Fruit fly (Drosophila melanogaster): ENCODE measurements around the gene spo.

The spo gene

dm6 chr3L:5592437-5592836 is at the start of gene spo:
Gene spo (minus strand): TSS chr3L:5592571.
- TF ChIP-seq tj (GFP tag; optimal IDR thresholded peaks at IDR 0.05) = peak; percentile 91
- no peak for TF ChIP-seq pad (GFP tag; optimal IDR thresholded peaks at IDR 0.05)

dm6 chr3L:5641547-5641946 is 49.2 kb upstream of the spo start:
- TF ChIP-seq cnc (optimal IDR thresholded peaks at IDR 0.05) = no peak
- TF ChIP-seq Hr96 (GFP tag; optimal IDR thresholded peaks at IDR 0.05) = peak; percentile 59
- no peak for TF ChIP-seq CG14711 (tag; optimal IDR thresholded peaks at IDR 0.05)
- peak; percentile 56 for TF ChIP-seq CG12768 (GFP tag; optimal IDR thresholded peaks at IDR 0.05)
- peak; percentile 39 for TF ChIP-seq cic (GFP tag; optimal IDR thresholded peaks at IDR 0.05)
- peak; percentile 48 for TF ChIP-seq CG11617 (GFP tag; optimal IDR thresholded peaks at IDR 0.05)
- TF ChIP-seq bab1 (GFP tag; optimal IDR thresholded peaks at IDR 0.05) = no peak
- peak; percentile 60 for TF ChIP-seq CG7101 (tag; optimal IDR thresholded peaks at IDR 0.05)
- TF ChIP-seq Mnt (GFP tag; optimal IDR thresholded peaks at IDR 0.05) = peak; percentile 31
- TF ChIP-seq tj (GFP tag; optimal IDR thresholded peaks at IDR 0.05) = peak; percentile 22
- peak; percentile 31 for TF ChIP-seq toe (GFP tag; optimal IDR thresholded peaks at IDR 0.05)
- no peak for TF ChIP-seq CG1620 (GFP tag; optimal IDR thresholded peaks at IDR 0.05)
- TF ChIP-seq kay (GFP tag; ENCODE audit: borderline replicate concordance) = peak; percentile 74
- TF ChIP-seq CG5204 (GFP tag; optimal IDR thresholded peaks at IDR 0.05) = no peak
- TF ChIP-seq CG33017 (tag; optimal IDR thresholded peaks at IDR 0.05) = peak; percentile 34
- TF ChIP-seq Crg-1 (GFP tag; optimal IDR thresholded peaks at IDR 0.05) = no peak
- TF ChIP-seq CG7045 (GFP tag; optimal IDR thresholded peaks at IDR 0.05) = peak; percentile 49
- peak; percentile 54 for TF ChIP-seq ovo (GFP tag; optimal IDR thresholded peaks at IDR 0.05)
- no peak for TF ChIP-seq Clk (GFP tag; optimal IDR thresholded peaks at IDR 0.05)
- no peak for TF ChIP-seq pad (GFP tag; optimal IDR thresholded peaks at IDR 0.05)

dm6 chr3L:5641120-5641519 is 48.7 kb upstream of the spo start:
- TF ChIP-seq Hr96 (GFP tag; optimal IDR thresholded peaks at IDR 0.05) (no peak), kay (GFP tag; ENCODE audit: borderline replicate concordance) (peak; percentile 44)

dm6 chr3L:5640689-5641088 is 48.3 kb upstream of the spo start:
- TF ChIP-seq CG7101 (tag; optimal IDR thresholded peaks at IDR 0.05) (peak; percentile 15), CG33017 (tag; optimal IDR thresholded peaks at IDR 0.05) (peak; percentile 18), CG12768 (GFP tag; optimal IDR thresholded peaks at IDR 0.05) (peak; percentile 29), Crg-1 (GFP tag; optimal IDR thresholded peaks at IDR 0.05) (no peak), kay (GFP tag; ENCODE audit: borderline replicate concordance) (peak; percentile 93)

dm6 chr3L:5639474-5639873 is 47.1 kb upstream of the spo start:
- no peak for TF ChIP-seq CG14711 (tag; optimal IDR thresholded peaks at IDR 0.05)
- TF ChIP-seq tj (GFP tag; optimal IDR thresholded peaks at IDR 0.05) = no peak
- no peak for TF ChIP-seq toe (GFP tag; optimal IDR thresholded peaks at IDR 0.05)
- no peak for TF ChIP-seq pad (GFP tag; optimal IDR thresholded peaks at IDR 0.05)
- no peak for TF ChIP-seq bab1 (GFP tag; optimal IDR thresholded peaks at IDR 0.05)
- TF ChIP-seq kay (GFP tag; ENCODE audit: borderline replicate concordance) = no peak
- TF ChIP-seq CG5204 (GFP tag; optimal IDR thresholded peaks at IDR 0.05) = no peak
- TF ChIP-seq CG12768 (GFP tag; optimal IDR thresholded peaks at IDR 0.05) = peak; percentile 23
- peak; percentile 36 for TF ChIP-seq CG33017 (tag; optimal IDR thresholded peaks at IDR 0.05)
- no peak for TF ChIP-seq Mnt (GFP tag; optimal IDR thresholded peaks at IDR 0.05)
- TF ChIP-seq CG11617 (GFP tag; optimal IDR thresholded peaks at IDR 0.05) = no peak
- TF ChIP-seq CG7045 (GFP tag; optimal IDR thresholded peaks at IDR 0.05) = peak; percentile 54
- TF ChIP-seq ovo (GFP tag; optimal IDR thresholded peaks at IDR 0.05) = no peak
- no peak for TF ChIP-seq CG7101 (tag; optimal IDR thresholded peaks at IDR 0.05)
- no peak for TF ChIP-seq CG1620 (GFP tag; optimal IDR thresholded peaks at IDR 0.05)
- TF ChIP-seq cnc (optimal IDR thresholded peaks at IDR 0.05) = no peak
- no peak for TF ChIP-seq Hr96 (GFP tag; optimal IDR thresholded peaks at IDR 0.05)
- no peak for TF ChIP-seq cic (GFP tag; optimal IDR thresholded peaks at IDR 0.05)
- no peak for TF ChIP-seq Clk (GFP tag; optimal IDR thresholded peaks at IDR 0.05)

- TF ChIP-seq Crg-1 (GFP tag; optimal IDR thresholded peaks at IDR 0.05) = no peak
- TF ChIP-seq CG5204 (GFP tag; optimal IDR thresholded peaks at IDR 0.05) = no peak
- TF ChIP-seq cnc (optimal IDR thresholded peaks at IDR 0.05) = no peak
- no peak for TF ChIP-seq toe (GFP tag; optimal IDR thresholded peaks at IDR 0.05)
- peak; percentile 28 for TF ChIP-seq CG7045 (GFP tag; optimal IDR thresholded peaks at IDR 0.05)
- no peak for TF ChIP-seq CG14711 (tag; optimal IDR thresholded peaks at IDR 0.05)
- TF ChIP-seq Clk (GFP tag; optimal IDR thresholded peaks at IDR 0.05) = no peak
- TF ChIP-seq CG33017 (tag; optimal IDR thresholded peaks at IDR 0.05) = peak; percentile 54
- TF ChIP-seq CG12768 (GFP tag; optimal IDR thresholded peaks at IDR 0.05) = no peak
- TF ChIP-seq bab1 (GFP tag; optimal IDR thresholded peaks at IDR 0.05) = no peak
- TF ChIP-seq kay (GFP tag; ENCODE audit: borderline replicate concordance) = peak; percentile 93
- no peak for TF ChIP-seq ovo (GFP tag; optimal IDR thresholded peaks at IDR 0.05)
- TF ChIP-seq pad (GFP tag; optimal IDR thresholded peaks at IDR 0.05) = peak; percentile 50
- peak; percentile 46 for TF ChIP-seq Mnt (GFP tag; optimal IDR thresholded peaks at IDR 0.05)
- TF ChIP-seq CG7101 (tag; optimal IDR thresholded peaks at IDR 0.05) = peak; percentile 16
- TF ChIP-seq cic (GFP tag; optimal IDR thresholded peaks at IDR 0.05) = peak; percentile 87
- TF ChIP-seq CG1620 (GFP tag; optimal IDR thresholded peaks at IDR 0.05) = no peak
- TF ChIP-seq Hr96 (GFP tag; optimal IDR thresholded peaks at IDR 0.05) = no peak
- no peak for TF ChIP-seq CG11617 (GFP tag; optimal IDR thresholded peaks at IDR 0.05)
- TF ChIP-seq tj (GFP tag; optimal IDR thresholded peaks at IDR 0.05) = peak; percentile 54
These were observed 46.2 kb upstream of the spo start for dm6 chr3L:5638542-5639045.

- TF ChIP-seq CG12768 (GFP tag; optimal IDR thresholded peaks at IDR 0.05) (no peak), Mnt (GFP tag; optimal IDR thresholded peaks at IDR 0.05) (no peak), CG5204 (GFP tag; optimal IDR thresholded peaks at IDR 0.05) (no peak), pad (GFP tag; optimal IDR thresholded peaks at IDR 0.05) (no peak), bab1 (GFP tag; optimal IDR thresholded peaks at IDR 0.05) (no peak), CG7045 (GFP tag; optimal IDR thresholded peaks at IDR 0.05) (no peak), Clk (GFP tag; optimal IDR thresholded peaks at IDR 0.05) (no peak), cnc (optimal IDR thresholded peaks at IDR 0.05) (no peak), ovo (GFP tag; optimal IDR thresholded peaks at IDR 0.05) (no peak), Crg-1 (GFP tag; optimal IDR thresholded peaks at IDR 0.05) (no peak), kay (GFP tag; ENCODE audit: borderline replicate concordance) (no peak), CG33017 (tag; optimal IDR thresholded peaks at IDR 0.05) (no peak), toe (GFP tag; optimal IDR thresholded peaks at IDR 0.05) (no peak), CG1620 (GFP tag; optimal IDR thresholded peaks at IDR 0.05) (no peak), CG7101 (tag; optimal IDR thresholded peaks at IDR 0.05) (no peak), cic (GFP tag; optimal IDR thresholded peaks at IDR 0.05) (no peak), CG11617 (GFP tag; optimal IDR thresholded peaks at IDR 0.05) (no peak), tj (GFP tag; optimal IDR thresholded peaks at IDR 0.05) (no peak), CG14711 (tag; optimal IDR thresholded peaks at IDR 0.05) (no peak)
These were observed 45.1 kb upstream of the spo start for dm6 chr3L:5637477-5637876.

Measured in whole organism, adult.